Worm (Caenorhabditis elegans) whole organism, early embryonic: ENCODE results near the gene srg-38.

Experiments
- B0310.2 ChIP-seq: sonication (generic microtip); optimal IDR thresholded peaks from 2 replicates; lab custom pipeline; 2016; ENCODE audit warnings: mild to moderate bottlenecking, missing genetic modification characterization, missing compliant biosample characterization
- F13C5.2 ChIP-seq: sonication (generic microtip); optimal IDR thresholded peaks from 2 replicates; lab custom pipeline; 2017; ENCODE audit warnings: mild to moderate bottlenecking, missing genetic modification characterization, inconsistent platforms, missing compliant biosample characterization
- aly-1 ChIP-seq: sonication (generic microtip); optimal IDR thresholded peaks from 2 replicates; lab custom pipeline; 2016; ENCODE audit warnings: missing genetic modification characterization, missing compliant biosample characterization
- ama-1 ChIP-seq: fragments of 150-350 bp; optimal IDR thresholded peaks from 2 replicates; lab custom pipeline; 2014
- ceh-13 ChIP-seq: fragments of 200-800 bp; sonication (Bioruptor generic); optimal IDR thresholded peaks from 2 replicates; lab custom pipeline; 2018; ENCODE audit warnings: mild to moderate bottlenecking, missing genetic modification characterization, missing compliant biosample characterization
- ceh-36 ChIP-seq: sonication (generic microtip); optimal IDR thresholded peaks from 2 replicates; lab custom pipeline; 2016; ENCODE audit warnings: missing genetic modification characterization, inconsistent platforms, missing compliant biosample characterization
- ets-7 ChIP-seq: sonication (generic microtip); optimal IDR thresholded peaks from 2 replicates; lab custom pipeline; 2016; ENCODE audit warnings: missing genotype, missing genetic modification characterization, missing compliant biosample characterization
- flt-1 ChIP-seq: fragments of 200-800 bp; sonication (Bioruptor generic); IDR thresholded peaks from 2 replicates; pipeline ENCODE4 v1.3.6; 2022; ENCODE audit warnings: missing genetic modification characterization, missing compliant biosample characterization
- hmbx-1 ChIP-seq: sonication (generic microtip); optimal IDR thresholded peaks from 2 replicates; lab custom pipeline; 2016; ENCODE audit warnings: mild to moderate bottlenecking, missing genetic modification characterization, missing compliant biosample characterization
- hmg-4 ChIP-seq: fragments of 200-800 bp; sonication (Bioruptor generic); optimal IDR thresholded peaks from 2 replicates; lab custom pipeline; 2018; ENCODE audit warnings: mild to moderate bottlenecking, missing genetic modification characterization, missing compliant biosample characterization
- hnd-1 ChIP-seq: sonication (generic microtip); optimal IDR thresholded peaks from 2 replicates; lab custom pipeline; 2016; ENCODE audit warnings: missing genetic modification characterization, missing compliant biosample characterization
- pes-1 ChIP-seq: fragments of 200-800 bp; sonication (Bioruptor generic); IDR thresholded peaks from 2 replicates; pipeline ENCODE4 v1.3.6; 2022; ENCODE audit warnings: missing genetic modification reagents, missing genetic modification characterization, missing compliant biosample characterization
- scrt-1 ChIP-seq: fragments of 200-800 bp; sonication (Bioruptor generic); IDR thresholded peaks from 2 replicates; pipeline ENCODE4 v1.3.6; 2022; ENCODE audit warnings: missing genetic modification characterization, missing compliant biosample characterization
- sea-1 ChIP-seq: fragments of 200-800 bp; sonication (Bioruptor generic); conservative IDR thresholded peaks from 2 replicates; pipeline ENCODE4 v1.3.6; 2022; ENCODE audit warnings: missing genetic modification characterization, missing compliant biosample characterization
- tbx-11 ChIP-seq: fragments of 200-800 bp; sonication (Bioruptor generic); IDR thresholded peaks from 2 replicates; pipeline ENCODE4 v1.3.6; 2022; ENCODE audit warnings: missing genetic modification characterization, missing compliant biosample characterization
- tbx-37 ChIP-seq: fragments of 200-800 bp; sonication (Bioruptor generic); conservative IDR thresholded peaks from 2 replicates; pipeline ENCODE4 v1.3.6; 2022; ENCODE audit warnings: missing genetic modification reagents, missing genetic modification characterization, missing compliant biosample characterization
- tra-4 ChIP-seq: sonication (generic microtip); optimal IDR thresholded peaks from 2 replicates; lab custom pipeline; 2017; ENCODE audit warnings: missing genetic modification characterization, missing compliant biosample characterization

srg-38 gene

DNA sequence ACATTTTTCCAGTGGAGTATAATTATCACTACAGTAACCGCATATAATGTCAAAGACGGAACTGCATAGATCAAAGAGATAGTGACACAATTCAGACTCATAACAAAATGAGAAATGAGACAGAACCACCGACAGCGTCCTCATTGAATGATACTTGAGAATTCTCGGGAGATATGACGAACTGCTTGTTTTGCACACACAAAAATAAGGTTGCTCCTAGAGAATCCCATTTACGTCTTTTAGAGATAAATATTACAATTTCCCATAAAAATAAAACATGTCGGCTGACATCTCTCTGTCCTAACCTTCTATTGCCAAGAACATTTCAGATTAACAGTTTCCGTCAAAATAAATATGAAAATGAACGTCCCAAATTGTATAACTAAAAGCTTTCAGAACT, at the start of gene srg-38:
Gene srg-38 (minus strand): TSS at position 101 of the 400 bp plus-strand sequence.
- TF ChIP-seq hmg-4, result no peak
- no peak for TF ChIP-seq ama-1 (lab: Kevin White, UChicago)
- no peak for TF ChIP-seq flt-1

DNA sequence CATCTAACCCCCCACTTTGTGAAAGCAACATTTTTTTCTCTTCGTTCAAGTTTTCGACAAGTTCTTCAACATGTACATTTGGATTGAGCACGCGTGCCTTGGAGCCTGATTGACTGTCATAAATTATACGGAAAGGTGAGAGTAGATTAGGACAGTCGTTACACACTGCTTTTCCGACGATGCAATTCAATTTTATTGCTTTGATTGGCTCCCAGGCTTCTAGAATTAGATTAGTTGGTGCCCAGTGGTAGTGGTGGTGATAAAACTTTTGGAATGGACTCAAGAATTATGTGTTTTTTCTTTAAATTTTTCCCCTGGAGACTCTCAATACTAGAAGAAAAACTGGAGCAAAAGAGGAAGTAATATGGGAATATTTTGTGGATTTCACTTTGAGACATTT, 49.0 kb upstream of the srg-38 start:
- no peak for TF ChIP-seq tbx-11 (GFP tag; lab: Robert Waterston, UW)
- TF ChIP-seq tra-4 (tag; lab: Kevin White, UChicago), result no peak
- TF ChIP-seq F13C5.2 (tag; lab: Kevin White, UChicago), result no peak
- no peak for TF ChIP-seq sea-1
- TF ChIP-seq pes-1 (GFP tag; lab: Robert Waterston, UW), result no peak
- TF ChIP-seq flt-1, result no peak
- TF ChIP-seq scrt-1 (GFP tag; lab: Robert Waterston, UW), result no peak
- no peak for TF ChIP-seq hmg-4
- no peak for TF ChIP-seq ama-1 (lab: Kevin White, UChicago)
- TF ChIP-seq ceh-13 (GFP tag; lab: Kevin White, UChicago), result no peak
- no peak for TF ChIP-seq B0310.2 (tag; lab: Kevin White, UChicago)
- no peak for TF ChIP-seq hmbx-1

DNA sequence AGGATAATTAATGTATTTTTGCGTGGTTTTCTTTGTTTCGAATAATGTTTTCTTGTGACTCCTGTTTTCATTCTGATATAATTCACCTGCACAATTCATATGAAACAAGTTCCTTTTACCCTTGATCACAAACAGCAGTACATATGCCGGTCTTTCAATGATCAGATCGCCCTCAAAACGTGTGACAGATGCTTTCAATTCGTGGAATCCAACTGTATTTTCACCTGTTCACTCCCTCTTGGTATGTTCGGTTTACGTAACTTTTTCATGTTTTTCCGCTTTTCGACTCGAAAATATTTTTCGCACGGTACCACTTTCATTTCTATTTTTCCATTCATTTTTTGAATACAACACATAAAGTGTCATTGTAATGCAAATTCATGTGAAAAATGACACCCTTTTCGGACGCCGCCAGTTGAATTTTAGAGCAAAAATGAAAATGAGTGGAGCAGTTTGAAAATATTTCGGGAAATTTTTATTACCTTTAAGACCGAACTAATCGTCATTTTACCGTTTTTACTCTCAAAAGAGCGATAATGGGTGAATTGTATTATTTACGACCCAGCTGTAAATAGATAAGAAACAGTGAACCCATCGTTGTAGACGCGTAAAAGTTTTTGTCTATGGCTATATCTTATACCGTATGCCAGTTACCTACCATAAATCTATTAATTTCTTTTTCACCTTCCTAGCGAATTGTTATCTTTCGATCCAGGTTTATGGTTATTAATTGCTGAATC, 46.5 kb upstream of the srg-38 start, which contains the start of gene K10D6.4:
Gene K10D6.4 (plus strand): TSS at position 100 of the 740 bp plus-strand sequence.
- no peak for TF ChIP-seq ceh-13 (GFP tag; lab: Kevin White, UChicago)
- no peak for TF ChIP-seq pes-1 (GFP tag; lab: Robert Waterston, UW)
- no peak for TF ChIP-seq ceh-36 (tag; lab: Kevin White, UChicago)
- no peak for TF ChIP-seq aly-1 (tag; lab: Kevin White, UChicago)
- no peak for TF ChIP-seq hmbx-1

DNA sequence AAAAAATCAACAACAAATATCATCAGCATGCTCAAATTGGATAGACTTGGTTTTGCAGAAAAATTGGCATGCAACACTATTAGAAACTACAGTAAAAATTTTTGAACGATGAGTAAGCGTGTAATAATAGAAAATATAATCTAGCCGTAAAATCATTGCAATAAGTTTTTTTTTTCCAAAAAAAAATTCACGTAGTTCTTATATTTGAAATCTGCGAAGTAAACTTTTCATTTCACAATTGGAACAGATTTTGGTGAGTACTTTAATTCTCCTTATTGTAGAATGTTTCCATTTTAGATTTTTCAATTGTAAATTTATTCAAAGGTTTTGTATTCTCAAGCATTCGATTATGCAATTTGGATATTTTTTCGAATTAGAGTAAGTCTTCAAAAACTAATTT, 44.9 kb upstream of the srg-38 start, which contains the start of gene K10D6.3:
Gene K10D6.3 (plus strand): TSS at position 301 of the 400 bp plus-strand sequence.
- TF ChIP-seq hmbx-1 (no peak), F13C5.2 (tag; lab: Kevin White, UChicago) (no peak), tbx-11 (GFP tag; lab: Robert Waterston, UW) (no peak), scrt-1 (GFP tag; lab: Robert Waterston, UW) (no peak), hnd-1 (tag; lab: Kevin White, UChicago) (no peak), tra-4 (tag; lab: Kevin White, UChicago) (no peak), tbx-37 (no peak), ama-1 (lab: Kevin White, UChicago) (no peak), flt-1 (no peak), B0310.2 (tag; lab: Kevin White, UChicago) (no peak), sea-1 (no peak), hmg-4 (no peak), ets-7 (no peak), pes-1 (GFP tag; lab: Robert Waterston, UW) (no peak)

DNA sequence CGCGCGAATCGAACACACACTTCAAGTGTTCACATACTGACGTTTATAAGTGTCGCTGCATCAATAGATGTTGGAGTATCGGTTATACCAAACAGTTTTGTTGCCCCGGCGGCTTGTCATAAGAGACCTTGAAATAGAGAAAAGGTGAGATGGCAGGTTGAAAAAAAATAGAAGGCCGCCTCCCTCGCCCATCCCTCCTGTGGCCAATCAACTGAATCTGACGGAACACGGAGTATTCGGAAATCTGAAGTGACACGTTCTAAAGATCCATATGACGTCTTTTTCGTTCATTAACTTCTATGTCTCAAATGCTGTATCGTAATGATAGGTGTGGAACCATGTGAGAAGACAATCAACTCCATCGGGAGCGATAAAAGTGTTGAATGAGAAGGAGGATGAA, 44.0 kb upstream of the srg-38 start:
- TF ChIP-seq sea-1 (no peak), F13C5.2 (tag; lab: Kevin White, UChicago) (no peak), tra-4 (tag; lab: Kevin White, UChicago) (no peak), tbx-37 (no peak), ama-1 (lab: Kevin White, UChicago) (no peak), ets-7 (no peak), B0310.2 (tag; lab: Kevin White, UChicago) (no peak), tbx-11 (GFP tag; lab: Robert Waterston, UW) (no peak), ceh-13 (GFP tag; lab: Kevin White, UChicago) (no peak)

DNA sequence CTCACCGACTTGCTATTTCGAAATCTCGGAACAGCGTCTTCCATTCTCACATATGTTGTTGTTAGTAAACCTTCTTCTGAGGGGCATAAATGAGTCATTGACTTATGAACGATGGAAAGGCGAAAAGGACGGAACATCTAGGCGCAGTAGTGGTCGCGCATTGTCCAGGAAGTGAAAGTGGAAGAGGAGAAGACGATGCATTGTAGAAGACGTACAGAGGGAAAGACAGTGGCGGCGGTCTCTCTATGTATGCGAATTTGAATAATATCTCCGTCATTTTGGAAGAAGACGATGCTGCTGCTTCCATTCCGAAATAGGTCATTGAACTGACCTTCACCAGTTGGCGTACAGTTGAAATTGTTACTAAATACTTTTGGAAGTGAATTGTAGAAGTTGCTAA, 42.6 kb upstream of the srg-38 start:
- no peak for TF ChIP-seq aly-1 (tag; lab: Kevin White, UChicago)
- no peak for TF ChIP-seq ets-7
- TF ChIP-seq tbx-11 (GFP tag; lab: Robert Waterston, UW), result no peak
- TF ChIP-seq tra-4 (tag; lab: Kevin White, UChicago), result no peak
- no peak for TF ChIP-seq sea-1
- no peak for TF ChIP-seq ama-1 (lab: Kevin White, UChicago)
- TF ChIP-seq flt-1, result no peak
- TF ChIP-seq hmg-4, result no peak
- no peak for TF ChIP-seq hnd-1 (tag; lab: Kevin White, UChicago)
- no peak for TF ChIP-seq pes-1 (GFP tag; lab: Robert Waterston, UW)
- TF ChIP-seq hmbx-1, result no peak
- TF ChIP-seq ceh-13 (GFP tag; lab: Kevin White, UChicago), result no peak

DNA sequence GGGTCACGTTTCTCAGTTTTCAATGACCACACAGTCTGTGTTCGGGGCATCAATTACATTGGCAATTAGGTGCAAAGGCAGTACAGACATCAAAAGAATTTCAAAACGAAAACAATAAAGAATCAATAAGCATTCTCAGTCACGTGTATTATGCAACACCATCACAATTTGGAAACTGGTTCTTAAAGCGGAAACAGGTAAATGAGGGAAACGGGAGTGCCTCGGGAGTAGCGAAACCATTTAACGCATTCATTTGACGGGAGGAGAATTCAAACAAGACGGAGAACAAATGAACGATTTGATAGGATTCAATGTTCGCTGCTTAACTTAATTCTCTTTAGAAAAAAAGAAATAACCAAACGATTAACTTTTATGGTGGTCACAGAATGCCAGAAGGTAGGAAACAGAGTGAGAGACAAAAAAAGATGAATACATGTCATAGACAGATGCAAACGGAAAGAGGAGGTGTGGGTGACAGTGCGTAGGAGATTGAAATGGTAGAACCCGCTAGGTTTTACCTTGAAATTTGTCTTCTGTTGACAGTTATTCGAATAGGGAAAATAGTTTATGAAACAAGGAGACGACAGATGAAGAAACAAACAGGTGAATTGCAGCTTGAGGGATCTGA, 41.3 kb upstream of the srg-38 start:
- no peak for TF ChIP-seq flt-1

DNA sequence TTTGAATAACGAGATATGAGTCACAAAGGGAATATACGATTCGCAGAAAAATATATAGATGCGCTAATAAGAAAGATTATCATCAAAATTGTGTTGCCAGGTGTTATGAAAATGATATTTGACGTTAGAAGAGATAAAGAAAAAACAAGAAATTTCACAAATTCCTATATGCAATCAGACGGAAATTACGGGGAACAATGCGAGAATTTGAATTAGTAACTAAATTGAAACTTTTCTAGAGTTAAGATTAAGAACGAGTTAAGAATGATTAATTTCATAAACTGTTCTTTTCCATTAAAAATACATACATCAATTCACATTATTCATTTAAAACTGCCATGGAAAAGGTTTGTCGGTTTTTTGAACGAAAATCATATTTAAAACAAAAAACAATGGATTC, 40.7 kb upstream of the srg-38 start, which contains the start of gene clc-6:
Gene clc-6 (minus strand): TSS at position 101 of the 400 bp plus-strand sequence.
- TF ChIP-seq ceh-36 (tag; lab: Kevin White, UChicago) (no peak), F13C5.2 (tag; lab: Kevin White, UChicago) (no peak), sea-1 (no peak), pes-1 (GFP tag; lab: Robert Waterston, UW) (no peak), scrt-1 (GFP tag; lab: Robert Waterston, UW) (no peak), tra-4 (tag; lab: Kevin White, UChicago) (no peak), ets-7 (no peak), hmg-4 (no peak), hmbx-1 (no peak), tbx-37 (no peak), ama-1 (lab: Kevin White, UChicago) (no peak)
